Worm (Caenorhabditis elegans) whole organism, mixed stage, embryonic: ENCODE results near the gene his-60.

ENCODE experiments used
- M03D4.4 ChIP-seq: sonication (generic microtip); optimal IDR thresholded peaks from 2 replicates; lab custom pipeline; 2017; ENCODE audit warnings: mild to moderate bottlenecking, missing genetic modification characterization, missing compliant biosample characterization
- blmp-1 ChIP-seq: fragments of 150-350 bp; optimal IDR thresholded peaks from 2 replicates; lab custom pipeline; 2014; ENCODE audit warnings: missing biosample characterization, missing genetic modification characterization
- ceh-43 ChIP-seq: fragments of 200-800 bp; sonication (Bioruptor generic); optimal IDR thresholded peaks from 2 replicates; lab custom pipeline; 2018; ENCODE audit warnings: mild to moderate bottlenecking, missing genetic modification characterization, moderate library complexity, missing compliant biosample characterization
- ceh-83 ChIP-seq: fragments of 200-800 bp; sonication (Bioruptor generic); optimal IDR thresholded peaks from 2 replicates; lab custom pipeline; 2018; ENCODE audit warnings: mild to moderate bottlenecking, missing genetic modification characterization, missing compliant biosample characterization
- ces-1 ChIP-seq: fragments of 150-350 bp; optimal IDR thresholded peaks from 2 replicates; lab custom pipeline; 2014; ENCODE audit warnings: missing biosample characterization, missing genetic modification reagents, missing genetic modification characterization
- cnd-1 ChIP-seq: fragments of 200-800 bp; sonication (Bioruptor generic); optimal IDR thresholded peaks from 2 replicates; lab custom pipeline; 2018; ENCODE audit warnings: mild to moderate bottlenecking, missing genetic modification characterization, missing compliant biosample characterization
- drap-1 ChIP-seq: fragments of 200-800 bp; sonication (Bioruptor generic); optimal IDR thresholded peaks from 3 replicates; lab custom pipeline; 2018; ENCODE audit warnings: mild to moderate bottlenecking, missing genetic modification characterization, missing compliant biosample characterization
- elt-1 ChIP-seq: sonication (generic microtip); optimal IDR thresholded peaks from 2 replicates; lab custom pipeline; 2017; ENCODE audit warnings: missing genetic modification characterization, mild to moderate bottlenecking, missing compliant biosample characterization, antibody characterized with exemption, moderate library complexity, borderline replicate concordance; ENCODE audit not compliant: insufficient read depth
- elt-3 ChIP-seq: fragments of 150-350 bp; optimal IDR thresholded peaks from 2 replicates; lab custom pipeline; 2014; ENCODE audit warnings: missing biosample characterization, missing genetic modification characterization
- flh-1 ChIP-seq: fragments of 200-800 bp; sonication (Bioruptor generic); optimal IDR thresholded peaks from 2 replicates; lab custom pipeline; 2018; ENCODE audit warnings: mild to moderate bottlenecking, missing genetic modification characterization, moderate library complexity, missing compliant biosample characterization
- hlh-1 ChIP-seq: fragments of 150-350 bp; optimal IDR thresholded peaks from 2 replicates; lab custom pipeline; 2014; ENCODE audit warnings: missing biosample characterization, missing genetic modification reagents, missing genetic modification characterization
- lin-13 ChIP-seq: fragments of 150-350 bp; optimal IDR thresholded peaks from 2 replicates; lab custom pipeline; 2014; ENCODE audit warnings: missing biosample characterization, missing genetic modification characterization
- lin-32 ChIP-seq: fragments of 200-800 bp; sonication (Bioruptor generic); optimal IDR thresholded peaks from 2 replicates; lab custom pipeline; 2018; ENCODE audit warnings: mild to moderate bottlenecking, missing genetic modification characterization, missing compliant biosample characterization
- lsy-2 ChIP-seq: fragments of 150-350 bp; optimal IDR thresholded peaks from 2 replicates; lab custom pipeline; 2014; ENCODE audit warnings: missing biosample characterization, missing genetic modification characterization
- mab-5 ChIP-seq: fragments of 150-350 bp; optimal IDR thresholded peaks from 2 replicates; lab custom pipeline; 2014; ENCODE audit warnings: missing biosample characterization, missing genetic modification characterization
- mep-1 ChIP-seq: fragments of 150-350 bp; optimal IDR thresholded peaks from 2 replicates; lab custom pipeline; 2017; ENCODE audit warnings: missing biosample characterization, missing genetic modification reagents, missing genetic modification characterization, inconsistent platforms
- mls-2 ChIP-seq: sonication (generic microtip); optimal IDR thresholded peaks from 2 replicates; lab custom pipeline; 2016; ENCODE audit warnings: mild to moderate bottlenecking, missing genetic modification characterization, moderate library complexity, missing compliant biosample characterization
- nhr-12 ChIP-seq: fragments of 150-350 bp; optimal IDR thresholded peaks from 2 replicates; lab custom pipeline; 2014; ENCODE audit warnings: missing biosample characterization, missing genetic modification characterization
- nhr-2 ChIP-seq: fragments of 150-350 bp; optimal IDR thresholded peaks from 2 replicates; lab custom pipeline; 2014; ENCODE audit warnings: missing biosample characterization, missing genetic modification characterization
- nhr-237 ChIP-seq: fragments of 150-350 bp; optimal IDR thresholded peaks from 2 replicates; lab custom pipeline; 2014; ENCODE audit warnings: missing biosample characterization, missing genetic modification characterization
- sem-2 ChIP-seq: fragments of 200-800 bp; sonication (Bioruptor generic); optimal IDR thresholded peaks from 2 replicates; lab custom pipeline; 2018; ENCODE audit warnings: mild to moderate bottlenecking, missing genetic modification characterization, missing compliant biosample characterization
- snpc-4 ChIP-seq: fragments of 150-350 bp; optimal IDR thresholded peaks from 2 replicates; lab custom pipeline; 2014; ENCODE audit warnings: missing biosample characterization, missing genetic modification characterization
- sptf-1 ChIP-seq: sonication (generic microtip); optimal IDR thresholded peaks from 2 replicates; lab custom pipeline; 2017; ENCODE audit warnings: mild to moderate bottlenecking, missing genetic modification characterization, moderate library complexity, missing compliant biosample characterization
- tbx-8 ChIP-seq: fragments of 200-800 bp; sonication (Bioruptor generic); optimal IDR thresholded peaks from 2 replicates; lab custom pipeline; 2018; ENCODE audit warnings: mild to moderate bottlenecking, missing genetic modification characterization, moderate library complexity, missing compliant biosample characterization
- unc-39 ChIP-seq: fragments of 150-350 bp; optimal IDR thresholded peaks from 2 replicates; lab custom pipeline; 2014; ENCODE audit warnings: missing biosample characterization, missing genetic modification characterization
- unc-62 ChIP-seq: fragments of 150-350 bp; optimal IDR thresholded peaks from 2 replicates; lab custom pipeline; 2014; ENCODE audit warnings: missing biosample characterization, missing genetic modification reagents, missing genetic modification characterization
- ztf-11 ChIP-seq: fragments of 150-350 bp; optimal IDR thresholded peaks from 2 replicates; lab custom pipeline; 2014; ENCODE audit warnings: missing biosample characterization, missing genetic modification characterization

Gene his-60

DNA sequence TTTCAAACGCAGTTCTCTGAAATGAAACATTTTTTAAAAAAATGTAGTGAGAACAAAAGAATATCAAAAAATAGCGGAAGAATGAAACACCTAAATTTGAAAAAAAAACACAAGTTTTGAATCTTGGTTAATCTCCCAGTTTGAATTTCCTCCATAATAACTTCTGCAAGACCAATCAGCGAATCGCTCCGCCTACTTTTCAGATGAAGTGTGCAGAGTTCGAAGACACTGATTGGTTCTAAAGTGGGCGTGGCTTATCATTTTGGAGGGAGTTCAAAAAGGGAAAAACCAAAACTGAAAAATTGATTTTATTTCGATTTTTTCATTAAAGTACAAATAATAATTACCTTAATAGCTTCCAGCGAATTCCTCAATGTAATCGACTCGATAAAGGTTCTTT, 23.0 kb upstream of the his-60 start:
- TF ChIP-seq ceh-43 (GFP tag; lab: Kevin White, UChicago) (no peak), M03D4.4 (no peak), snpc-4 (tag; lab: Kevin White, UChicago) (no peak), ztf-11 (no peak), mab-5 (tag; lab: Kevin White, UChicago) (no peak), drap-1 (GFP tag; lab: Kevin White, UChicago) (no peak), elt-3 (no peak), ceh-83 (GFP tag; lab: Kevin White, UChicago) (no peak)
- TF ChIP-seq, all 35 proteins: peak for 0

DNA sequence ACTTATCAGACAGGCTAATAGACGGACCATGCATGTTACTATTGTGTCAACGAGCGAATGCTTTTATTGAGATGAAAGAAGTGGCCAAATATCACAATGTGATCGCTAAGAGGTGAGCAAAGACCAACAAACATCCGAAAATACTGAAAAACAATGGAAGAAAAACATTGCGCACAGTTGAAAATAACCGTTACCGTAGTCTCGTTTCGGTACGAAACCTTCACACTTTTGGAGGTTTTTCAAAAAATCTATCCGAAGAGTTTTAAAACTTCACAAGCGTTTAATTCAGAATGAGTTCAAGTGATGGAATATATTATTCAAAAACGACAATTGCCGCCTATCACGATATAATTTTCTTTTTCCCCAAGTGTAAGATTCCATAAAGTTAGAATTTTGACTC, 21.1 kb upstream of the his-60 start:
- TF ChIP-seq lsy-2 (peak; percentile 73), nhr-237 (tag; lab: Kevin White, UChicago) (no peak)

ce11 chrIV:7507841-7508509, 20.2 kb upstream of the his-60 start, which contains the start of the genes vdac-1 and R05G6.5:
vdac-1 (minus strand) TSS chrIV:7507891.
R05G6.5 (plus strand) TSS chrIV:7508367.
- no peak for TF ChIP-seq lin-13 (tag; lab: Kevin White, UChicago)
- TF ChIP-seq nhr-237 (tag; lab: Kevin White, UChicago), result peak; percentile 72
- TF ChIP-seq hlh-1, result peak; percentile 14
- peak; percentile 47 for TF ChIP-seq mep-1 (tag; lab: Kevin White, UChicago)
- no peak for TF ChIP-seq blmp-1
- no peak for TF ChIP-seq lin-32 (GFP tag; lab: Kevin White, UChicago)
- TF ChIP-seq, all 35 proteins: peak for 3

ce11 chrIV:7507305-7507704, 19.5 kb upstream of the his-60 start:
- TF ChIP-seq elt-3 (no peak), mep-1 (tag; lab: Kevin White, UChicago) (no peak), lin-13 (tag; lab: Kevin White, UChicago) (no peak), unc-62 (GFP tag; lab: Kevin White, UChicago) (no peak), nhr-2 (tag; lab: Kevin White, UChicago) (no peak), cnd-1 (tag; lab: Kevin White, UChicago) (no peak), ces-1 (GFP tag; lab: Kevin White, UChicago) (no peak), unc-39 (tag; lab: Kevin White, UChicago) (no peak), drap-1 (GFP tag; lab: Kevin White, UChicago) (no peak), snpc-4 (tag; lab: Kevin White, UChicago) (no peak), tbx-8 (no peak)

ce11 chrIV:7506711-7507110, 18.9 kb upstream of the his-60 start:
- TF ChIP-seq sem-2 (GFP tag; lab: Kevin White, UChicago) (no peak), lin-13 (tag; lab: Kevin White, UChicago) (no peak), nhr-12 (tag; lab: Kevin White, UChicago) (no peak), lsy-2 (no peak), ceh-43 (GFP tag; lab: Kevin White, UChicago) (no peak), flh-1 (GFP tag; lab: Kevin White, UChicago) (no peak), lin-32 (GFP tag; lab: Kevin White, UChicago) (no peak), drap-1 (GFP tag; lab: Kevin White, UChicago) (no peak), ces-1 (GFP tag; lab: Kevin White, UChicago) (no peak), hlh-1 (no peak), nhr-237 (tag; lab: Kevin White, UChicago) (no peak), mls-2 (tag; lab: Kevin White, UChicago) (no peak)

DNA sequence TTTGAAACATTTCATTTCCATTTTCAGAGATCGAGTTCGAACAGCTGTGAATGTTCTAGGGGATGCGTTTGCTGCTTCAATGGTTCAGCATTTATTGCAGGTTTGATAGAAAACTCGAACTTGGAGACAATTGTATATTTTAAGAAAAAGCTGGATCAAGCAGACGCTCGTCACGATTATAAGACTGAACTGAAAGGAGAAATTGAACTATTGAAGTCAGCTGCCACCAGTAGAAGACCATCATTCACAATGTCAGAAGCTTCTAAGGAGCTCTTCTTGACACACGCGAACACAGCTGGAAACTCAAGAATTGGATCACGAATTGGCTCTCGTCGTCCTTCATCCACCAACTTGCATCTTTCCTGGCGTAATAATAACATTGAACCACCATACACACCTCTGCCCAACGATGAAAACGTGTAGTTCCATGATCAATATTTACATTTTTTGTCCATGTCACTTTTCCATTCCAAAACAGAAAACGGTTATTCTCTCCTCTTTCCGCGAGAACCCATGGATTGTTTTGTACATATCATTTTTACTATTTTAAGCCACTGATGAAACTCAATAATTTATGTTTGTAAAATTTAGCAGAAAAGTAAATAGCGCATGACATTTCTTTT, 18.2 kb upstream of the his-60 start:
- TF ChIP-seq M03D4.4 (no peak), drap-1 (GFP tag; lab: Kevin White, UChicago) (no peak), nhr-237 (tag; lab: Kevin White, UChicago) (no peak), sem-2 (GFP tag; lab: Kevin White, UChicago) (no peak), sptf-1 (no peak), elt-1 (tag; lab: Kevin White, UChicago) (no peak)
- TF ChIP-seq, all 35 proteins: peak for 0
